Fruit fly (Drosophila melanogaster): Measurements from ENCODE around the gene CG34160.

CG34160 gene

DNA sequence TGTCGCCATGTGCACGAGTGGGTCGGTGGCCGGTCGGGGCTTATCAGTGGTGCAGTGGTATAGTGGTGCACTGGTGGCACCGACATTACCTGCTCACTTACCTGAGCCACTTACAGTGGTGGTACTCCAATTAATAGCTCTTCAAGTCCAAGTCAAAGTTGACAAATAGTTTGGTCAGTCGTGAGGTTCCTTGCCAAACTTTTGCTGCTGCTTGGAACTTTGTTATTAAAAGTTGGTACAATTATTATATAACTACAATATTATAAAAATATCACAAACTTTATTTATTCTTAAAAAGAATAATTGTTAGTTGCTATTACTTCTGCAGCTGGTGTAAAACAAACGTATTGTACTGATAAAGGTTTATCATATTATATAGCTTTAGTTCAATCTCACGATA, 35.6 kb upstream of the CG34160 start:
- no peak for TF ChIP-seq D1 (tag; optimal IDR thresholded peaks at IDR 0.05)
- TF ChIP-seq gl (tag; optimal IDR thresholded peaks at IDR 0.05): no peak
- no peak for TF ChIP-seq CG14655 (GFP tag; optimal IDR thresholded peaks at IDR 0.05)
- no peak for TF ChIP-seq Pif1B (GFP tag; optimal IDR thresholded peaks at IDR 0.05)
- TF ChIP-seq EcR (GFP tag; optimal IDR thresholded peaks at IDR 0.05): no peak
- TF ChIP-seq Ets98B (GFP tag; IDR thresholded peaks at IDR 0.05): no peak
- TF ChIP-seq CG32121 (GFP tag; IDR thresholded peaks at IDR 0.05): no peak
- TF ChIP-seq CG17806 (tag; optimal IDR thresholded peaks at IDR 0.05): no peak
- no peak for TF ChIP-seq fd96Ca (GFP tag; IDR thresholded peaks at IDR 0.05)
- TF ChIP-seq Snoo (tag; optimal IDR thresholded peaks at IDR 0.05): no peak
- TF ChIP-seq CG13204 (GFP tag; optimal IDR thresholded peaks at IDR 0.05): no peak
- no peak for TF ChIP-seq CG9948 (tag; optimal IDR thresholded peaks at IDR 0.05)

DNA sequence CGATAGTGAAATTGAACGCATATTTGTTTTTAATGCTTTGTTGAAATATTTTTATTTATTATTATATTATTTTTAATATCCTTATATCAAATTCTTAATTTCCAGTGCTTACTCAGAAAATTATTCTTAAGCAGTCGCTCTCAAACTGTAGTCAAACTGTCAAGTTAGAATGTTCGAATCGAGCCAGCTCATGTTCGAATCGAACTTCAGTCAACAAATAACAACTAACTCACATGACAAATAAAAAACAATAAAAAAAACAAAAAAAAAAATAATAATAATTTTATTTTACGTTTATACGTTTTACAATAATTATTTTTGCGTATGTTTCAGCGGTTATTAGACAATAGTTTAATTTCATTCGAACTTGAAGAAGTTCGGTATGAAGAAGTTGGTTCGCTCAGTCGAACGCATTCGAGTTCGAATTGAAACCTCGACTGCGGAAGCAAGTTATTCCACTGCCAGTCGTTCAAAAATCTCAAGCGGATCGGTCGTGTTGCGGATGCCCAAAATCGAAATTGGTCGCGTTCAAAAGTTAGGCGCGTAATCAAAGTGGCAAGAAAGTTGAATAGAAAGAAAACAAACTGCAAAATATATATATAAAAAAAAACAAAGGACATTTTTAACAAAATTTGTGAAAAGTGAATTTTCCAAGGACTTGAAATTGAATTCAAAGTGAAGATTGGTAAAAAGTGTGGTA, 35.0 kb upstream of the CG34160 start, which contains the start of gene Trim9:
Gene Trim9, plus strand, starts transcription at position 463 of the 700 bp plus-strand sequence.
- TF ChIP-seq Pif1B (GFP tag; optimal IDR thresholded peaks at IDR 0.05) (no peak), CG13204 (GFP tag; optimal IDR thresholded peaks at IDR 0.05) (no peak), EcR (GFP tag; optimal IDR thresholded peaks at IDR 0.05) (no peak), CG4496 (GFP tag; IDR thresholded peaks at IDR 0.05) (no peak), CG8301 (tag; optimal IDR thresholded peaks at IDR 0.05) (no peak), D1 (tag; optimal IDR thresholded peaks at IDR 0.05) (no peak), CG15710 (tag; optimal IDR thresholded peaks at IDR 0.05) (no peak), CG17806 (tag; optimal IDR thresholded peaks at IDR 0.05) (no peak)

DNA sequence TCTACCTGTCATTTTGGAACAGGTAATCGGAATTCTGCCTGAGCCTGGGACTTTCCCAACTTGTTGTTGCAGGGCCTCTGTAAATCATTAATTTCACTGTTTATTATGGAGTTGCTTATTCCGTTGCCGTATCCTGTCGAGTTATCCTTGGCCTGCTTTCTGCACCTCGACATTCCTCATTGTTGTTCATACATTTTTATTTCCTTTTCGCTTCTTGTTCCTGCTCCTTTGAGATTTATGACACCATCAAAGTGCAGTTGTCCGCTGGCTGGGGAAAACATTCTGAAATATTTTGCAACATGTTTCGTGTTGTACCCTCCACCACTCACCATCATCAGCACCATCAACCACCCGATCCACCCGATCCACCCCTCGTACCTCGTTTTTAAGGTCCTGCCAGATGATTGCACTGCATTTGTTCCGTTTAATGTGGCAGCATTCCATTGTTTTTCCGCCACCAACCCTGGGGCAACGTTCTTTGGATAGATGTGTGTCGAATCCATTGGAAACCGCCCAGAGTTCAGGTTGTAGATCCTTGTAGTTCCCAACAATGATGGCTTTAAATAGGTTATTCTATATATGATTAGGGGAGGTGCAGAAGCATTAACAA, 30.6 kb upstream of the CG34160 start:
- TF ChIP-seq Ets98B (GFP tag; IDR thresholded peaks at IDR 0.05) (no peak), CG12605 (GFP tag; IDR thresholded peaks at IDR 0.05) (no peak), gl (tag; optimal IDR thresholded peaks at IDR 0.05) (no peak)

DNA sequence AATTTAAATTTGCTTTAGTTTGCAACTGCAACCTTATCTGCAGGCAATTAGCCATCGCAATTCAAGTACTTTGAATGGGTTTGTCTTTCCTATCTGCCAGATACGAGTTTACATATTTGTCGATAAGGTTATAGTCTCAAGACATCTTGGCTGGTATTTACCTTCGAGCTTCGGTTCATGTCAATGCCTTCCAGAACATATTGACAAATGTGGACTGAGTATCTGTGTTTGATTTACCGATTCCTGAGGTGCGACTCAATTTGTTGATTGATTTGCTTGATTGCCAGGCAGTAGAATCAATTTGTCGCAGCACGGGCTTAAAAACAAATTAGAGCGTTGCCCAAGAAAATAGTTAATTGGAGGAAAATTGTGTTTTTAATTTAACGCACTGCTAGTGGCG, 26.7 kb upstream of the CG34160 start:
- TF ChIP-seq CG34367 (tag; optimal IDR thresholded peaks at IDR 0.05) (peak; percentile 13), Pif1B (GFP tag; optimal IDR thresholded peaks at IDR 0.05) (peak; percentile 7), CG12605 (GFP tag; IDR thresholded peaks at IDR 0.05) (no peak)

DNA sequence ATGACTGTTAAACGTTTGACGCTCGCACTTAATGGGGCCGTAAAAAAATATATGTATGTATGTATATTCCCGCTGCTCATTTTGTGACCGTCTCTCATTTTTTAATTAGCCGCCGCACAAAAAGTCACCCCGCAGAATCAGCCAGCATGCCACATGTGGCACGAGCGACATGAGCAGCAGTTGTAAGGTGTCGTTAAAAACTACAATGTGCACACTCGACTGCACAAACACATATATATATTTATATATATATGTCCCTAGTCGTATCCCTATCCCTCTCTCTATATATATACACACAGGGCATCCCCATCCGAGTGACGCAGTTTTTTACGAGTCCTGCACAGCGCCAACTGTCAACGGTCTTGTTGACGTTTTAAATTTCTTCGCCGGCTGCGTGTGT, 25.9 kb upstream of the CG34160 start:
- TF ChIP-seq CG32121 (GFP tag; IDR thresholded peaks at IDR 0.05) (no peak), CG8159 (tag; optimal IDR thresholded peaks at IDR 0.05) (no peak), CG15710 (tag; optimal IDR thresholded peaks at IDR 0.05) (no peak), D1 (tag; optimal IDR thresholded peaks at IDR 0.05) (no peak), Pif1B (GFP tag; optimal IDR thresholded peaks at IDR 0.05) (no peak), CG10348 (GFP tag; IDR thresholded peaks at IDR 0.05) (no peak), CG12605 (GFP tag; IDR thresholded peaks at IDR 0.05) (no peak), CG9948 (tag; optimal IDR thresholded peaks at IDR 0.05) (no peak), gl (tag; optimal IDR thresholded peaks at IDR 0.05) (no peak)

DNA sequence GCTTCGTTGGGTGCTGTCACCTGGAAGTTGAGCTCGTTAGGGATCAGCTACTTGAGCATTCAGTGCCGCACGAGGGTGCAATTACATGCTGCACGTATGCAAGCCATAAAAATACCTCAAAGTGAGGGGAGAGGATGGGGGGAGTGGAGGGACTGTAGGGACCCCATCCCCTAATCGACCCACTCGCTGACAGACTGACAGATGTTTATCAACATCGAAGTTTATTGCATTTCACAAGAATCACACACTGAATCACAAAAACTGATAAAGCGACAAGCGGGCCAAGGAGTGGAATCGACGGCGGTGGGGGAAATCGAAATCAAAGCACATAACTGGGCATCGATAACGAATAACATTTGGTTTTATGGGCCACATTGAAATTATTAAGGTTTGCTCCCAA, 24.9 kb upstream of the CG34160 start:
- no peak for TF ChIP-seq Snoo (tag; optimal IDR thresholded peaks at IDR 0.05)
- no peak for TF ChIP-seq CG13204 (GFP tag; optimal IDR thresholded peaks at IDR 0.05)
- no peak for TF ChIP-seq CG32121 (GFP tag; IDR thresholded peaks at IDR 0.05)
- TF ChIP-seq CG15710 (tag; optimal IDR thresholded peaks at IDR 0.05): no peak
- no peak for TF ChIP-seq CG8159 (tag; optimal IDR thresholded peaks at IDR 0.05)

DNA sequence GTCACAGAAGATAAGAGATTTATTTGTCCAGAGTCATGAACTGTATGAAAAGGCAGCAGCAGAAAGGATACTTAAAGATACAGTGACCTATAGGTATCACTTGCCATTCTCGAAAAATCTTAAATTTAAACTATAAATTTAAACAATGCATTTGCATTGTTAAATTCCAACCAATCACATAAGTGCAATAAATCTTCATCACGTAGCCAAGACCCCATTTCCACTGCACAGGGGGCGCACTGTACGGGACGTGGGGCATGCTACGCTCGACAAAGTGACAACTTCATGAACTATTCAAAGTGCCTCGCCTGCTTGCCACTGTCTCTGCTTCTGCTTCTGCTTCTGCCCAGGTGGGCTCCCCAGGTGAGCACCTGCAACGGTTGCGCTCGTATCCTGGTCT, 24.3 kb upstream of the CG34160 start:
- TF ChIP-seq CG8159 (tag; optimal IDR thresholded peaks at IDR 0.05): no peak
- no peak for TF ChIP-seq Pif1B (GFP tag; optimal IDR thresholded peaks at IDR 0.05)
- 0 out of 3 replicates have a peak, but pooled peaks have one; percentile 7 for TF ChIP-seq fd96Ca (GFP tag; IDR thresholded peaks at IDR 0.05)
- TF ChIP-seq CG12605 (GFP tag; IDR thresholded peaks at IDR 0.05): no peak
- TF ChIP-seq CG14655 (GFP tag; optimal IDR thresholded peaks at IDR 0.05): no peak
- no peak for TF ChIP-seq CG34367 (tag; optimal IDR thresholded peaks at IDR 0.05)
- no peak for TF ChIP-seq CG17806 (tag; optimal IDR thresholded peaks at IDR 0.05)
- no peak for TF ChIP-seq CG15710 (tag; optimal IDR thresholded peaks at IDR 0.05)

DNA sequence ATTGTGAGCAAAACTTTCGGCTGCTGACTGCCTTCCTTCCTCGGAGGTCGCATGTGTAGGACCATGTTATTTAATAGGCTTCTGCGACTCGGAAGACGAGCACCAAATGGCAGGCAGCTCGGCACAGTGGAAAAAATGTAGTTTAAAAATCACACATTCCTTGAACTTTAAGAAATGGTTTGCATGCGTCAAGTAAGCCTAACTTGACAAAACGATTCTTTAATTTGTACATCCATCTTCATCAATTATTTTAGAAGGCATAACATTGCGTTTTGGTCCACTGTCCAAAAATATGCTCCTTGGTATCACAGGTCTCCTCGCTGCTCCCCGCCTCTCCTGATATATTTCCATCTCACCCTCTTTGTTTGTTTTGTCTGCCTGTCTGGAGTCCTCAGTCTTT, 13.9 kb upstream of the CG34160 start:
- TF ChIP-seq Pif1B (GFP tag; optimal IDR thresholded peaks at IDR 0.05): peak; percentile 0
- peak; percentile 60 for TF ChIP-seq CG8159 (tag; optimal IDR thresholded peaks at IDR 0.05)
- TF ChIP-seq Snoo (tag; optimal IDR thresholded peaks at IDR 0.05): peak; percentile 21
- TF ChIP-seq CG32121 (GFP tag; IDR thresholded peaks at IDR 0.05): no peak
- no peak for TF ChIP-seq D1 (tag; optimal IDR thresholded peaks at IDR 0.05)
- peak; percentile 43 for TF ChIP-seq CG15710 (tag; optimal IDR thresholded peaks at IDR 0.05)
- peak; percentile 9 for TF ChIP-seq Pif1A (GFP tag; optimal IDR thresholded peaks at IDR 0.05)
- TF ChIP-seq CG4496 (GFP tag; IDR thresholded peaks at IDR 0.05): no peak
- TF ChIP-seq gl (tag; optimal IDR thresholded peaks at IDR 0.05): peak; percentile 0
- no peak for TF ChIP-seq CG10348 (GFP tag; IDR thresholded peaks at IDR 0.05)
- TF ChIP-seq CG17806 (tag; optimal IDR thresholded peaks at IDR 0.05): peak; percentile 31
- TF ChIP-seq CG8301 (tag; optimal IDR thresholded peaks at IDR 0.05): no peak
- no peak for TF ChIP-seq fd96Ca (GFP tag; IDR thresholded peaks at IDR 0.05)
- no peak for TF ChIP-seq EcR (GFP tag; optimal IDR thresholded peaks at IDR 0.05)
- peak; percentile 18 for TF ChIP-seq CG9948 (tag; optimal IDR thresholded peaks at IDR 0.05)
- TF ChIP-seq CG13204 (GFP tag; optimal IDR thresholded peaks at IDR 0.05): no peak
- TF ChIP-seq CG34367 (tag; optimal IDR thresholded peaks at IDR 0.05): peak; percentile 24
- TF ChIP-seq CG14655 (GFP tag; optimal IDR thresholded peaks at IDR 0.05): peak; percentile 3

Data from whole organism, pupa.